Fruit fly (Drosophila melanogaster) whole organism, prepupa: ENCODE measurements around the gene Grip71.

Experiments
- OdsH ChIP-seq: fragments of 200-800 bp; sonication (Bioruptor generic); optimal IDR thresholded peaks from 3 replicates; lab custom pipeline; 2016; ENCODE audit warnings: missing biosample characterization, missing genetic modification characterization
- Smox ChIP-seq: fragments of 200-800 bp; sonication (Bioruptor generic); optimal IDR thresholded peaks from 3 replicates; lab custom pipeline; 2016; ENCODE audit warnings: missing biosample characterization, missing genetic modification characterization

- TF ChIP-seq OdsH (GFP tag; lab: Kevin White, UChicago) (no peak), Smox (no peak)
Measured at dm6 chr2L:18677910-18678639, 30.6 kb upstream of the Grip71 start.
